Worm (Caenorhabditis elegans) whole organism, early embryonic: ENCODE results near the gene B0513.90.

ENCODE experiments used
- B0310.2 ChIP-seq: sonication (generic microtip); optimal IDR thresholded peaks from 2 replicates; lab custom pipeline; 2016; ENCODE audit warnings: mild to moderate bottlenecking, missing genetic modification characterization, missing compliant biosample characterization
- aly-1 ChIP-seq: sonication (generic microtip); optimal IDR thresholded peaks from 2 replicates; lab custom pipeline; 2016; ENCODE audit warnings: missing genetic modification characterization, missing compliant biosample characterization
- ama-1 ChIP-seq: fragments of 150-350 bp; optimal IDR thresholded peaks from 2 replicates; lab custom pipeline; 2014
- ceh-13 ChIP-seq: fragments of 200-800 bp; sonication (Bioruptor generic); optimal IDR thresholded peaks from 2 replicates; lab custom pipeline; 2018; ENCODE audit warnings: mild to moderate bottlenecking, missing genetic modification characterization, missing compliant biosample characterization
- ets-7 ChIP-seq: sonication (generic microtip); optimal IDR thresholded peaks from 2 replicates; lab custom pipeline; 2016; ENCODE audit warnings: missing genotype, missing genetic modification characterization, missing compliant biosample characterization
- hmbx-1 ChIP-seq: sonication (generic microtip); optimal IDR thresholded peaks from 2 replicates; lab custom pipeline; 2016; ENCODE audit warnings: mild to moderate bottlenecking, missing genetic modification characterization, missing compliant biosample characterization
- pes-1 ChIP-seq: fragments of 200-800 bp; sonication (Bioruptor generic); IDR thresholded peaks from 2 replicates; pipeline ENCODE4 v1.3.6; 2022; ENCODE audit warnings: missing genetic modification reagents, missing genetic modification characterization, missing compliant biosample characterization
- scrt-1 ChIP-seq: fragments of 200-800 bp; sonication (Bioruptor generic); IDR thresholded peaks from 2 replicates; pipeline ENCODE4 v1.3.6; 2022; ENCODE audit warnings: missing genetic modification characterization, missing compliant biosample characterization

DNA sequence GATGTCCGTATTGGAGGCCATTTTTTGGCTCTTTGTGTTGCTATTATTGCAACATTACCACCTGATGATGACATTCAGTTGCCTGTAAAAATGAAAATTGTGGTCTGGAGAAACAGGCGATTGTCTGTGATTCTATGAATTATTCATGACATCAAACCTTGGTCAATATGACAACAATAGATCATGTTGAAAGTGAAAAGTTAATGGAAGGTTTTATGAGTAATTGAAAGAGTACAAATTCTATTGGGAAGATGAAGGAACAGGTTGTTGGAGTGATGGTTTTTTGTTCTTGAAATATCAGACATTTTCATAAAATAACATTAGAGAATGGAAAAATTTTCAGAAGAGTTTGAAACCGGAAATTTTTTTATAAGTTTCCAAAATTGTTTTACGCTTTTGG lies 35.9 kb downstream of the B0513.90 start, which contains the start of gene Y37A1A.3:
- TF ChIP-seq hmbx-1 (tag; lab: Kevin White, UChicago) (no peak), ama-1 (lab: Kevin White, UChicago) (no peak), ets-7 (no peak), ceh-13 (GFP tag; lab: Kevin White, UChicago) (no peak), pes-1 (GFP tag; lab: Robert Waterston, UW) (no peak), B0310.2 (no peak), scrt-1 (GFP tag; lab: Robert Waterston, UW) (no peak), aly-1 (no peak)
